Worm (Caenorhabditis elegans) whole organism, L4 larva: ENCODE measurements around the gene B0365.9.

Experiments used
- F49E8.2 ChIP-seq: sonication (generic microtip); optimal IDR thresholded peaks from 2 replicates; lab custom pipeline; 2016; ENCODE audit warnings: missing compliant biosample characterization, mild to moderate bottlenecking, missing genetic modification characterization, borderline replicate concordance
- R02D3.7 ChIP-seq: fragments of 150-350 bp; sonication (generic microtip); optimal IDR thresholded peaks from 3 replicates; lab custom pipeline; 2014; ENCODE audit warnings: missing biosample characterization, missing genetic modification characterization
- daf-8 ChIP-seq: fragments of 200-800 bp; sonication (Bioruptor generic); IDR thresholded peaks from 2 replicates; pipeline ENCODE4 v1.3.6; 2022; ENCODE audit warnings: missing genetic modification characterization, missing compliant biosample characterization
- dve-1 ChIP-seq: sonication (generic microtip); optimal IDR thresholded peaks from 2 replicates; lab custom pipeline; 2017; ENCODE audit warnings: antibody characterized with exemption, mild to moderate bottlenecking, missing genetic modification characterization, missing compliant biosample characterization; ENCODE audit not compliant: insufficient read depth
- jun-1 ChIP-seq: fragments of 150-350 bp; optimal IDR thresholded peaks from 2 replicates; lab custom pipeline; 2014; ENCODE audit warnings: missing biosample characterization, missing genetic modification reagents, missing genetic modification characterization
- nhr-102 ChIP-seq: sonication (generic microtip); optimal IDR thresholded peaks from 2 replicates; lab custom pipeline; 2016; ENCODE audit warnings: mild to moderate bottlenecking, missing genetic modification characterization, moderate library complexity, missing compliant biosample characterization
- skn-1 ChIP-seq: fragments of 150-350 bp; optimal IDR thresholded peaks from 2 replicates; lab custom pipeline; 2014; ENCODE audit warnings: missing biosample characterization, missing genetic modification characterization
- snpc-4 ChIP-seq: fragments of 150-350 bp; optimal IDR thresholded peaks from 2 replicates; lab custom pipeline; 2014; ENCODE audit warnings: missing biosample characterization, missing genetic modification characterization

ce11 chrV:13176814-13177213 lies 43.4 kb upstream of the B0365.9 start:
- no peak for TF ChIP-seq nhr-102
- TF ChIP-seq skn-1 (tag; lab: Kevin White, UChicago) = no peak
- TF ChIP-seq jun-1 (tag; lab: Kevin White, UChicago) = no peak
- no peak for TF ChIP-seq daf-8 (GFP tag; lab: Robert Waterston, UW)
- TF ChIP-seq R02D3.7 (tag; lab: Kevin White, UChicago) = no peak
- TF ChIP-seq snpc-4 (tag; lab: Kevin White, UChicago) = no peak
- no peak for TF ChIP-seq F49E8.2 (tag; lab: Kevin White, UChicago)
- no peak for TF ChIP-seq dve-1 (tag; lab: Kevin White, UChicago)
